Worm (Caenorhabditis elegans): ENCODE data around the gene str-138.

Gene str-138

ce11 chrV:8026343-8026742, 32.1 kb upstream of the str-138 start, which contains the start of gene F43H9.4:
TSS of gene F43H9.4 (plus strand) at chrV:8026708.
- TF ChIP-seq snpc-4 (GFP tag; optimal IDR thresholded peaks at IDR 0.05), result no peak
- no peak for TF ChIP-seq snpc-4 (tag; optimal IDR thresholded peaks at IDR 0.05)
- peak; percentile 71 for TF ChIP-seq somi-1 (GFP tag; optimal IDR thresholded peaks at IDR 0.05)
- no peak for TF ChIP-seq ama-1 (optimal IDR thresholded peaks at IDR 0.05)
- no peak for TF ChIP-seq ama-1 (GFP tag; optimal IDR thresholded peaks at IDR 0.05)
- no peak for TF ChIP-seq ztf-3 (GFP tag; optimal IDR thresholded peaks at IDR 0.05)
- no peak for TF ChIP-seq cebp-1 (GFP tag; IDR thresholded peaks at IDR 0.05)
- TF ChIP-seq cebp-1 (tag; optimal IDR thresholded peaks at IDR 0.05), result peak; percentile 55
- TF ChIP-seq F49E8.2 (tag; optimal IDR thresholded peaks at IDR 0.05; ENCODE audit: insufficient read depth), result no peak
- TF ChIP-seq F23B12.7 (tag; optimal IDR thresholded peaks at IDR 0.05; ENCODE audit: insufficient read depth), result no peak
- TF ChIP-seq lin-26 (GFP tag; IDR thresholded peaks at IDR 0.05), result peak; percentile 11; the same call in 1 of the 2 replicates
- no peak for TF ChIP-seq attf-5 (GFP tag; optimal IDR thresholded peaks at IDR 0.05)
- no peak for TF ChIP-seq ceh-100 (GFP tag; IDR thresholded peaks at IDR 0.05)
- no peak for TF ChIP-seq nfyb-1 (GFP tag; IDR thresholded peaks at IDR 0.05)
- TF ChIP-seq madf-8 (GFP tag; conservative IDR thresholded peaks at IDR 0.05), result no peak
- peak; percentile 9 for TF ChIP-seq ztf-26 (tag; optimal IDR thresholded peaks at IDR 0.05)
- TF ChIP-seq lin-40 (tag; optimal IDR thresholded peaks at IDR 0.05), result peak; percentile 20
- no peak for TF ChIP-seq F10E7.11 (tag; optimal IDR thresholded peaks at IDR 0.05)

DNA sequence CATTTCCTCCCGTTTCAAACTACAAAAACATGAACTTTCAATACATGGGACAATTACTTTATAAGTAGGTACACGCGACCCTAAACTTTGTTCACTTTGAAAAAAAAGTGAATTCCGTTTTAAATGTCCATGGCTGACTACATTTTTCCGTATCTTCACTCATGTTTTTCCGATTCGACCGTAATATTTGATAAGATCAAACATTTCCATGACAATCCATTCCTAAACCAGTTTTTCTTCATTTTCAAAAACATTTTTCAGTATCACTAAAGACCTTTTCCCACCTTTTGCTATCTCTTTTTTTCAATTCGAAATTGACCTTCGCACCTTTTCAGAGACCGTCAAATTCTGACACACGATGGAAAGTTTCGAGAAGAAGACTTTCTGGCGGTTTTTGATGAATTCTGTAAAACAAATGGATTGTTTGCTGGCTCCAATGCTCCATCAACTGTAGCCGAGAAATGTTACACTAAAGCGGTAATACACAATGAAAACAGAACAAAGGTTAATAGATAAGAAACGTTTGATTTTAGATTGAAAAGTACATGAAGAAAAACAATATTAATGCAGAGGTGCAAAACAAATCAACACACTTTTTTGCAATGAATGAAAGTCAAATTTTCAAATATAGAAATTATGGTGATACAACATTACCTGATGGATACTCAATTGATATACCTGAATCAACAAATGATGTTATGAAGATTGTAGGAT, 30.9 kb upstream of the str-138 start:
- TF ChIP-seq attf-6 (GFP tag; IDR thresholded peaks at IDR 0.05), result no peak
- no peak for TF ChIP-seq B0261.1 (tag; optimal IDR thresholded peaks at IDR 0.05)
- TF ChIP-seq F10E7.11 (tag; optimal IDR thresholded peaks at IDR 0.05), result no peak
- TF ChIP-seq dox-1 (GFP tag; IDR thresholded peaks at IDR 0.05), result no peak
- TF ChIP-seq pbrm-1 (GFP tag; IDR thresholded peaks at IDR 0.05), result no peak
- no peak for TF ChIP-seq egrh-3 (GFP tag; IDR thresholded peaks at IDR 0.05)
- no peak for TF ChIP-seq lin-54 (GFP tag; optimal IDR thresholded peaks at IDR 0.05)
- TF ChIP-seq pha-4 (tag; optimal IDR thresholded peaks at IDR 0.05), result no peak
- TF ChIP-seq fkh-3 (tag; optimal IDR thresholded peaks at IDR 0.05), result no peak
- no peak for TF ChIP-seq hsf-1 (GFP tag; IDR thresholded peaks at IDR 0.05)
- no peak for TF ChIP-seq Y67H2A.10 (GFP tag; conservative IDR thresholded peaks at IDR 0.05)

ce11 chrV:8028825-8029489, 29.5 kb upstream of the str-138 start, which contains the start of gene oma-2:
TSS of gene oma-2 (plus strand) at chrV:8029439.
- TF ChIP-seq snpc-1.3 (tag; optimal IDR thresholded peaks at IDR 0.05; ENCODE audit: insufficient read depth), result peak; percentile 62
- no peak for TF ChIP-seq ztf-26 (tag; optimal IDR thresholded peaks at IDR 0.05)
- TF ChIP-seq mcd-1 (GFP tag; IDR thresholded peaks at IDR 0.05), result peak; percentile 47; the same call in 1 of the 2 replicates
- peak; percentile 26 for TF ChIP-seq F23B12.7 (tag; optimal IDR thresholded peaks at IDR 0.05; ENCODE audit: insufficient read depth)
- peak; percentile 82 for TF ChIP-seq efl-1 (GFP tag; optimal IDR thresholded peaks at IDR 0.05)
- no peak for TF ChIP-seq hmg-20 (GFP tag; IDR thresholded peaks at IDR 0.05)
- no peak for TF ChIP-seq tbx-9 (tag; optimal IDR thresholded peaks at IDR 0.05; ENCODE audit: borderline replicate concordance)
- TF ChIP-seq dpl-1 (GFP tag; optimal IDR thresholded peaks at IDR 0.05), result peak; percentile 36
- TF ChIP-seq let-607 (tag; optimal IDR thresholded peaks at IDR 0.05), result no peak
- TF ChIP-seq hsf-1 (GFP tag; IDR thresholded peaks at IDR 0.05), result peak; percentile 90
- peak; percentile 58 for TF ChIP-seq lin-54 (GFP tag; optimal IDR thresholded peaks at IDR 0.05)
- peak; percentile 23 for TF ChIP-seq snpc-1.1 (tag; optimal IDR thresholded peaks at IDR 0.05; ENCODE audit: insufficient read depth)
- peak; percentile 56 for TF ChIP-seq dox-1 (GFP tag; IDR thresholded peaks at IDR 0.05)
- no peak for TF ChIP-seq lin-35 (GFP tag; optimal IDR thresholded peaks at IDR 0.05)
- TF ChIP-seq B0261.1 (tag; optimal IDR thresholded peaks at IDR 0.05), result no peak
- peak; percentile 45 for TF ChIP-seq tlf-1 (GFP tag; optimal IDR thresholded peaks at IDR 0.05)
- TF ChIP-seq D2030.7 (GFP tag; IDR thresholded peaks at IDR 0.05), result peak; percentile 89
- TF ChIP-seq rcor-1 (GFP tag; IDR thresholded peaks at IDR 0.05), result peak; percentile 49
- peak; percentile 89 for TF ChIP-seq xnd-1 (tag; optimal IDR thresholded peaks at IDR 0.05)
- no peak for TF ChIP-seq madf-10 (tag; optimal IDR thresholded peaks at IDR 0.05)
- peak; percentile 87 for TF ChIP-seq F33H1.4 (GFP tag; IDR thresholded peaks at IDR 0.05)

Measured in whole organism, young adult.